Worm (Caenorhabditis elegans) whole organism, dauer: ENCODE data around the gene str-190.

ENCODE experiments used
- unc-62 ChIP-seq: sonication (generic microtip); optimal IDR thresholded peaks from 2 replicates; lab custom pipeline; 2017; ENCODE audit warnings: missing biosample characterization, missing genetic modification reagents, missing genetic modification characterization

Gene str-190

ce11 chrV:7437985-7438384 is 40.3 kb downstream of the str-190 start, which contains the start of gene F25E5.16:
TSS of gene F25E5.16 (plus strand) at chrV:7438285.
- TF ChIP-seq unc-62 (GFP tag; lab: Kevin White, UChicago), result no peak

- TF ChIP-seq unc-62 (GFP tag; lab: Kevin White, UChicago), result no peak
These were observed 40.8 kb downstream of the str-190 start, which contains the start of gene F25E5.9 for ce11 chrV:7437538-7437937. TSS of gene F25E5.9 (minus strand) at chrV:7437919.

ce11 chrV:7436911-7437310 is 41.4 kb downstream of the str-190 start:
- TF ChIP-seq unc-62 (GFP tag; lab: Kevin White, UChicago), result no peak

ce11 chrV:7436509-7436908 is 41.8 kb downstream of the str-190 start:
- no peak for TF ChIP-seq unc-62 (GFP tag; lab: Kevin White, UChicago)

- TF ChIP-seq unc-62 (GFP tag; lab: Kevin White, UChicago), result no peak
These were observed 42.7 kb downstream of the str-190 start, which contains the start of the genes ddo-2 and F25E5.8 for ce11 chrV:7435376-7436204. TSS of gene ddo-2 (minus strand) at chrV:7435705. TSS of gene F25E5.8 (plus strand) at chrV:7435930.

ce11 chrV:7434805-7435363 is 43.4 kb downstream of the str-190 start:
- TF ChIP-seq unc-62 (GFP tag; lab: Kevin White, UChicago), result no peak

ce11 chrV:7432441-7433146 is 45.7 kb downstream of the str-190 start:
- no peak for TF ChIP-seq unc-62 (GFP tag; lab: Kevin White, UChicago)

- TF ChIP-seq unc-62 (GFP tag; lab: Kevin White, UChicago), result no peak
These were observed 47.3 kb downstream of the str-190 start, which contains the start of gene srw-71 for ce11 chrV:7431016-7431415. TSS of gene srw-71 (minus strand) at chrV:7431116.

ce11 chrV:7428880-7429279 is 49.4 kb downstream of the str-190 start, which contains the start of gene srw-69:
TSS of gene srw-69 (minus strand) at chrV:7428980.
- no peak for TF ChIP-seq unc-62 (GFP tag; lab: Kevin White, UChicago)
